Worm (Caenorhabditis elegans): Measurements from ENCODE around the gene ant-1.3.

DNA sequence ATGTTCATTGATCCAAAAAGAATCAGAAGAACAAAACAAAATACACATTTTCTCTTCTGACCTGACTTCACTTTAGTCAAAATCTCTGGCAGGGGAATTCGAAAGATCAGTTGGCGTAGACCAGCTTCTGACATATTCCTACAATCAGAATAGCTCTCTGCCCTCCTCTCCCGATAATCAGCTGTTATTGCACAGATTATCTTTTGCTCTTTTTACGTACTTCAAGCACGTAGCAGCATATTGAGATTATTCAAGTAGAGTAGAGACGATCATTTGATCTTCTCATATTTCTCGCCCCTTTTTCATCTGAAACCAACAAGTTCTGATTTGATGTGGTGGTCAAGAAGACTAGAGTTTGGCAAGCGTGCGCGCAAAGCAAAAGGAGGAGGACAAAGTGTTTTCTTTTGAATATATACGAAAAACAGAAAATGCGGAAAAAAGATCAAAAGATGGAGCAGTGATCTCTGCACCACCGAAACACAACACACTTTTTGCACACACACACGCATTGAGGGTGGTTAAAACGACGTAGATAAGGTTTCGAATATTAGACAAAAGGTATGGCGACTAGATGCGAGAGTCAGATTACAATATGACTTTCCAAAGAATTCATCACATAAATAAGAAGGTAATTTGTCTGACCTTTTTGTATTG, 35.3 kb downstream of the ant-1.3 start:
- TF ChIP-seq nhr-11 (tag; optimal IDR thresholded peaks at IDR 0.05) (no peak), mec-3 (tag; optimal IDR thresholded peaks at IDR 0.05; ENCODE audit: borderline replicate concordance) (no peak), pqm-1 (tag; optimal IDR thresholded peaks at IDR 0.05) (no peak), elt-2 (tag; optimal IDR thresholded peaks at IDR 0.05) (no peak), ama-1 (optimal IDR thresholded peaks at IDR 0.05) (no peak), ref-2 (tag; optimal IDR thresholded peaks at IDR 0.05) (no peak), rnt-1 (tag; optimal IDR thresholded peaks at IDR 0.05) (no peak), ceh-24 (tag; optimal IDR thresholded peaks at IDR 0.05) (no peak)

Measured in whole organism, late embryonic.